Fruit fly (Drosophila melanogaster) whole organism, wandering third instar larva: ENCODE data around the gene CG16721.

Experiments
- Dfd ChIP-seq: fragments of >200 bp; optimal IDR thresholded peaks from 2 replicates; lab custom pipeline; 2017; ENCODE audit warnings: missing biosample characterization, missing genetic modification characterization
- Myc ChIP-seq: fragments of >200 bp; optimal IDR thresholded peaks from 2 replicates; lab custom pipeline; 2017
- fru ChIP-seq: fragments of 200-800 bp; sonication (Bioruptor generic); optimal IDR thresholded peaks from 3 replicates; lab custom pipeline; 2016; ENCODE audit warnings: missing biosample characterization, mild to moderate bottlenecking, missing genetic modification characterization
- jim ChIP-seq: fragments of 175-275, 200-325 bp; sonication (Bioruptor generic); optimal IDR thresholded peaks from 2 replicates; lab custom pipeline; 2016; ENCODE audit warnings: missing biosample characterization, mild to moderate bottlenecking, missing genetic modification characterization
- usp ChIP-seq: fragments of >200 bp; optimal IDR thresholded peaks from 2 replicates; lab custom pipeline; 2017; ENCODE audit warnings: missing biosample characterization, missing genetic modification characterization

dm6 chrX:5896809-5897700, 17.4 kb downstream of the CG16721 start:
- TF ChIP-seq usp (GFP tag; lab: Kevin White, UChicago) (no peak), Dfd (GFP tag; lab: Kevin White, UChicago) (no peak), fru (peak; percentile 33), Myc (lab: Kevin White, UChicago) (no peak), jim (GFP tag; lab: Kevin White, UChicago) (no peak)
